Worm (Caenorhabditis elegans): ENCODE measurements around the gene top-2.
A peak's percentile ranks its signal among the peaks of the same experiment; 100 is the strongest.

The top-2 gene

DNA sequence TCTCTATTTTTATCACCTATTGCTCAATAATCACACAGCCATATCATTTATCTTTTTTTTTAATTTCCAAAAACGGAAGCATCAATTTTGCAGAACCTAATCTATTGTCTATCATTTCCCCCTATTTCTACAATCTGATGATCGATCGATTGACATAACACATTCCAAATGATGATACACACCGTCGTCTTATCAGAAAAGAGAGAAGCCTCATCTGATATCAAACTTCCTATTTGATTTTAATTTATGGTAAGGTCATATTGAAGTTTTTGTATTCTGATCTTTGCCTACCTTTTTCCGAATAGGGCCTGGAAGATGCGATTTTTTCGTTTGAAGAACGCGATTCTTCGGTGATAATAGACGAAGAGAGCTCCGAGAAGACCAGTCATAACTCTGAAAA, 25.4 kb upstream of the top-2 start:
- TF ChIP-seq mes-4 (tag; optimal IDR thresholded peaks at IDR 0.05): no peak
- TF ChIP-seq K11D2.4 (GFP tag; IDR thresholded peaks at IDR 0.05): no peak
- no peak for TF ChIP-seq lag-1 (GFP tag; IDR thresholded peaks at IDR 0.05)
- TF ChIP-seq F22D6.2 (tag; optimal IDR thresholded peaks at IDR 0.05): no peak
- no peak for TF ChIP-seq F57C9.4 (tag; optimal IDR thresholded peaks at IDR 0.05)

ce11 chrII:11852191-11852901, 22.6 kb upstream of the top-2 start:
- peak; percentile 16 for TF ChIP-seq lin-40 (tag; optimal IDR thresholded peaks at IDR 0.05)
- TF ChIP-seq Y53F4B.3 (GFP tag; IDR thresholded peaks at IDR 0.05): no peak

ce11 chrII:11853108-11853507, 21.8 kb upstream of the top-2 start:
- TF ChIP-seq hlh-26 (GFP tag; conservative IDR thresholded peaks at IDR 0.05) (no peak), mes-4 (tag; optimal IDR thresholded peaks at IDR 0.05) (no peak)

DNA sequence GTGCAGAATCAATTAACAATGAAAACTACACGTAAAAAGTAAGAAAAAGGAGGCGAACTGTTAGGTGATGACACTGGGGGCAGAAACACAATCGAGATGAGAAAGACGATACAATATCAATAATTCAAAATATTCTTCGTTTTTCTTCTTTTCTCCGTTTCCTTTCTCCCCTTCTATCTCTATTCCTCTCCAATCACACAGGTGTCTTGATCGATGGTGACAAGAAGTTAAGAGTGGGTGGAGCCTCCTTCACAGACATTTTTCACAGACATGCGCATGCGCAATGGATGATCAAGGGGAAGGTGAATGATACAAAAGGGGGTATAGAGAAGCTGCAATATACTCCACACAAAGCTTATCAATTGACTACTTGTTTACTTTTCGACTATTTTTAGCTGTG, 20.2 kb upstream of the top-2 start:
- TF ChIP-seq B0261.1 (tag; optimal IDR thresholded peaks at IDR 0.05): no peak
- TF ChIP-seq let-607 (tag; optimal IDR thresholded peaks at IDR 0.05): no peak
- no peak for TF ChIP-seq nhr-27 (tag; optimal IDR thresholded peaks at IDR 0.05)
- TF ChIP-seq efl-1 (GFP tag; optimal IDR thresholded peaks at IDR 0.05): no peak
- TF ChIP-seq mes-4 (tag; optimal IDR thresholded peaks at IDR 0.05): no peak
- no peak for TF ChIP-seq ets-4 (GFP tag; optimal IDR thresholded peaks at IDR 0.05)
- TF ChIP-seq ceh-27 (GFP tag; optimal IDR thresholded peaks at IDR 0.05): no peak
- TF ChIP-seq mxl-1 (tag; optimal IDR thresholded peaks at IDR 0.05): no peak
- no peak for TF ChIP-seq dox-1 (GFP tag; IDR thresholded peaks at IDR 0.05)
- TF ChIP-seq dpl-1 (GFP tag; optimal IDR thresholded peaks at IDR 0.05): no peak
- TF ChIP-seq D2030.7 (GFP tag; IDR thresholded peaks at IDR 0.05): no peak
- no peak for TF ChIP-seq tbx-9 (tag; optimal IDR thresholded peaks at IDR 0.05; ENCODE audit: borderline replicate concordance)

DNA sequence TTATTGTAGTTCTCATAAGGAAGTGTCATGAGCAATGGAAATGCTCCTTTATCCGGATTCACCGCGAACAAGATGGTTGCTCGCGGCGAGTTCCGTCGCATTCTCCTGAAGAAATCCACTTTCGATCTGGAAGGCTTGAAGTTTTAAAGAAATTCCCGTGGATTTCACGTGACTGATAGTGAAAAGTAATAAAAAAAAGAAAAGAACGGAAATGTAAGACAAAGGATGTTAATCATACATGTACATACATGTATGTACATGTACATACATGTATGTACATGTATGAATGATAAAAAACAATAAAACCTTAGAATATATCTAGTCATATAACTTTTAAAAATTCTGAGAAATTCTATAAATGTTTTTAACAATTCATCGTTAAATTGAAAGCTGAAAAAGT, 18.6 kb upstream of the top-2 start, which contains the start of gene clh-1:
TSS of gene clh-1 (minus strand) at position 101 of the 400 bp plus-strand sequence.
- TF ChIP-seq zfh-2 (GFP tag; conservative IDR thresholded peaks at IDR 0.05) (no peak), Y79H2A.3 (GFP tag; conservative IDR thresholded peaks at IDR 0.05) (no peak), lsl-1 (GFP tag; optimal IDR thresholded peaks at IDR 0.05) (no peak), ceh-91 (GFP tag; IDR thresholded peaks at IDR 0.05) (no peak), F22D6.2 (tag; optimal IDR thresholded peaks at IDR 0.05) (no peak), let-607 (tag; optimal IDR thresholded peaks at IDR 0.05) (no peak), xnd-1 (tag; optimal IDR thresholded peaks at IDR 0.05) (no peak), somi-1 (GFP tag; optimal IDR thresholded peaks at IDR 0.05) (no peak), B0336.3 (GFP tag; IDR thresholded peaks at IDR 0.05) (no peak), repo-1 (tag; optimal IDR thresholded peaks at IDR 0.05) (no peak), attf-6 (GFP tag; IDR thresholded peaks at IDR 0.05) (no peak), rcor-1 (GFP tag; IDR thresholded peaks at IDR 0.05) (no peak), nfya-1 (tag; optimal IDR thresholded peaks at IDR 0.05; ENCODE audit: borderline replicate concordance, insufficient read depth) (no peak), ztf-6 (GFP tag; IDR thresholded peaks at IDR 0.05) (no peak), let-526 (GFP tag; IDR thresholded peaks at IDR 0.05) (no peak), F52B5.7 (tag; optimal IDR thresholded peaks at IDR 0.05) (no peak), snpc-1.1 (tag; optimal IDR thresholded peaks at IDR 0.05; ENCODE audit: insufficient read depth) (no peak), nhr-90 (tag; optimal IDR thresholded peaks at IDR 0.05) (no peak)

Measured in whole organism, young adult.